Fruit fly (Drosophila melanogaster) ovary, adult (tissue): ENCODE measurements around the gene PhKgamma.
"Not testable (repeated sequence)": the region's sequence is repeated elsewhere in the genome, so short reads cannot be mapped to it uniquely, and the experiment has no call there.

Experiments used
- CG17801 ChIP-seq: fragments of 200-800 bp; optimal IDR thresholded peaks from 2 replicates; lab custom pipeline; 2019; ENCODE audit warnings: missing biosample characterization, mild to moderate bottlenecking, missing genetic modification characterization, moderate library complexity; ENCODE audit not compliant: partially characterized antibody

The PhKgamma gene

DNA sequence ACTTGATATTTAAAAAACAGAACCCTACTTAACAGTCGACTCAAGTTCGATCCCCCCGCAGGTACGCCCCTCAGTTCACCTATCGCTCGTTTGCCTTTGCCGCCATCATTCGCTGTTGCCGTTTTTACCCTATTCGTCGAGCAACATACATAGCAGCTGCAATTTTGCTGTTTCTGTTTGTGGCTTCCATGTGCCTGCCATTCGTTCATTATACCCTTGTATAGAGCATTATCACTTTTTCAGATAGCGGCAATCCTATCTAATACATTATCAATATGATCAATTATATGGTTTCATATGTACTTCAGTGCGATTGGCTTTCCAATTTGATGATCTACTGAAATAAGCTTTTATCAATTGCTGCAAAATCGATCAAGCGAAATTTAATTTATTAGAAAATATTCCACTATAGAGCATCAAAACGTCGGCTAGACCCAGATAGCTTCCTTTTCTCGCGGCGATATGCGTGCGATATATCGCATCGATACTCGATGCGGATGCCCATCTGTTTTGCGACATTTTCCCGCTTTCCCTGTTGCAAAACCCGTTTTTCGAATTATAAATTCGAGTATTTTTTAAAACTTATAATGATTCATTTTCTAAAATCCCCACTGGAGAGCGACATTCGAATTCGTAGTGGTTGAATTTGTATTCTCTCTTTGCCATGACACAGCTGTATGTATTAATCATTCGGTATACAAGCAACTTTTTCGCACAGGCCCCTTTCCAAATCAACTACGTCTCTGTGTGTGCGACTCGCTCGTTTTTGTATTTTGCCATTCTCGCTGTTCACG is 21.2 kb downstream of the PhKgamma start:
- peak; percentile 96 for TF ChIP-seq CG17801

DNA sequence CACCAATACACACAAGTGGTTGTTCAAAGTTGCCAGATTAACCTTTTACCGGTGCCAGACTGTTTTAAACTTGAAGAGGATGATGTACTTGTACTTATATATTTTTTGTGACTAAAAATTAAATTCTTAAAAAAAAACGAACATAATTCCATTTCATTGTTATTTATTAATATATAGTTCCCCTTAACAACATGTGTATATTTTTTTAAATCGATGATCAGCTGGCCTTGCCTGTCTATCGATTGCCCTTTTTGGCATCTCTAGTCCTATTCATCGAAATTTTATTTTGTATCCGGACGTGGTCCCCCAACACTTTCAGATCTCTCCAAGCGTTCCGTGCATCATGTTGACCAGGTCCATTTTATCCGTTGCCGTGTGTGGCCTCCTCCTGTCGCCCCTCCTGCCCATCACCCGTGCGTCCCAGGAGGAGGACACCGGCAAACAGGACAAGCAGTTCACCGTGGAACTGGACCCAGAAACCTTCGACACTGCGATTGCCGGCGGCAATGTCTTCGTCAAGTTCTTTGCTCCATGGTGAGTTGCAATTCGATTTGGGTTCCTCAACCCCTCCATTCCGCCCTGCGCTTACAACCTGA is 21.9 kb downstream of the PhKgamma start, which contains the start of gene prtp:
prtp (plus strand) TSS at position 26 of the 596 bp plus-strand sequence.
- no peak for TF ChIP-seq CG17801

DNA sequence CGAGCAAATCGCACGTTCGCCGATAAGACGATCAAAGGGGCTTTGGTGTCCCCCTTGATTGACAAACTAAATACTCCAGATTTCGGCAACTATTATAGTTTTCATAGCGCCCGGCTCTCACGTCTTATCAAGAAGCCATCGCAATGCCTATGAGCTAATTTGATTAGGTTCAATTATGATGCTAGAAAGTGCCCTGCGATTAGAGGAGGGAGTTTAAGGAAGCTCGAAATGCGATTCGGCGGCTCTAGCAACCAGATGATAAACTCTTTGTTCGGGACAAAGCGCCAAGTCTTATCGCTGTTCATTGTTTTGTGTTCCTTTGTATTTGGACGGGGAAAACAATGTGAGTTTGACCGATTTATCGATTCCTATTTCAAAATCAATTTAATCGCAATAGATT is 23.0 kb downstream of the PhKgamma start:
- no peak for TF ChIP-seq CG17801

DNA sequence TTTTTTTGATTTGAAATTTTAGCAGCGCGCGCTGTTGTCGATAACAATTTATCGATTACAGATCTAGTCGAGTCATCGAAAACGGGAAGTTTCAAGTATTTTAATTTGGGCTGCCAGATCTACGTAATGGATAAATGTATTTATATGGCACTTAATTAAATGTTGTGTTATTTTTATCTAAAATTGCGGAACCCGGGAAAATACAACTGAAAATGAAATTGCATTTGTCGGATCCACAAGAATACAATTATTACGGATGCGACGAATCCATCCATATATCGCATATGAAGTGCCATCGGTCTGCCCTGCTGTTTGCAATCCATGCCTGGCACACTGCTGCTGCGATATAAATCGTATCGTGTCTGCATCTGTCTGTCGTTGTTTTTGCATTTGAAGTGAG is 25.2 kb downstream of the PhKgamma start, which contains the start of gene Tango10:
Tango10 (plus strand) TSS at position 108 of the 400 bp plus-strand sequence.
- peak; percentile 70 for TF ChIP-seq CG17801

DNA sequence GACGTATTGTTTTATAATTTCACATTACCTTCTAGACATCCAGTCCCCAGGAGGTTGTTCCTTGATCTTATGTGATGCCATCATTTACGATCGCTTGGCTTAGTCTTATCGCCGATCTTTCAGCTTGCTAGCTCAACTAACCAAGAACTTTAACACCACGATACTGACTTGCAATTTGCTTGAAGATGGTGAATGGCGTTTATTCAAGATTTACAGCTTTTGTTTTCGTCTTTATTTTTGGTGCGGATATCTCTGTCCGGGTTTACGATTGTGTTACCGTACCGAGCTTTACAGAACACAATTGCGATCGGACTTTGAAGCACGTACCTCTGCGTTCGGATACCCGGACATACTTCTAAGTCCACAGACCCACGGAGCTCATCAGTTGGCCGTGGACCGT is 29.0 kb downstream of the PhKgamma start, which contains the start of gene CG15221:
CG15221 (plus strand) TSS at position 301 of the 400 bp plus-strand sequence.
- TF ChIP-seq CG17801 = no peak

DNA sequence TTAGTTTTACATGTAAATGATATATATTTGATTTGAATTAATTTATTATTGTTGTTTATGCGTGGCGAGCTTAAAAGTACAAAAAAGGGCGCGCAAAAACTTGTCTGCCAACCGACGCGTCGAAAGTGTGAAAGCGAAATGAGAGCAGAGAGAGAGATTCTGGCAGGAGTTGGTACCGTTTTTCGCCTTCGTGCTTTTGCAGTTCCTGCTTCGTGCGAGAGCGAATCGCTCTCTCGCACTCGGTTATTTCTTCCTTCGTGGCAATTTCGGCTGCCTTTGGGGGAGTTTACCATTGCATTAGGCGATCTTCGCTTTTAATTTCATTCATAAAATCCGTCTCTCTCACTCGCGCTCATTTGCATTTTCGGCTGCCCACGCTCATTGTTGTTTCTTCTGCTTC is 34.1 kb downstream of the PhKgamma start, which contains the start of gene inaF-D:
inaF-D (minus strand) TSS at position 101 of the 400 bp plus-strand sequence.
- TF ChIP-seq CG17801 = no peak

DNA sequence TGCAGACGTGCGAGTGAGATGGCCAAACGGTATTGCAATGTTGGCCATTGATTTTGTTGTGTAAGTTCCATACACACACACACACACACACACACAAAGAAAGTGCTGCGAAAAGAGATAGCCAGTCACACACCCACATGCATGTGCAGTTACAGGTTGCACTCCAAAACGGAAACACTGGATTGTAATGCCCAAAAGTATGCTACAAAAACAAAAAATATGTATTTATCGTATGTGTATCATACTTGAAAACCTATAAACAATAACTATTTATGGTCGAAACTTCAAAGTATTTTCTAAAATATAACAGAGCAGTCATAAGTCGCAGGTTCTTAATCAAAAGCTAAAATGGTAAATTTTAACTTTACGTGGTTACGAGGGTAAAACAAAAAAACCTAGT is 35.1 kb downstream of the PhKgamma start:
- no peak for TF ChIP-seq CG17801

DNA sequence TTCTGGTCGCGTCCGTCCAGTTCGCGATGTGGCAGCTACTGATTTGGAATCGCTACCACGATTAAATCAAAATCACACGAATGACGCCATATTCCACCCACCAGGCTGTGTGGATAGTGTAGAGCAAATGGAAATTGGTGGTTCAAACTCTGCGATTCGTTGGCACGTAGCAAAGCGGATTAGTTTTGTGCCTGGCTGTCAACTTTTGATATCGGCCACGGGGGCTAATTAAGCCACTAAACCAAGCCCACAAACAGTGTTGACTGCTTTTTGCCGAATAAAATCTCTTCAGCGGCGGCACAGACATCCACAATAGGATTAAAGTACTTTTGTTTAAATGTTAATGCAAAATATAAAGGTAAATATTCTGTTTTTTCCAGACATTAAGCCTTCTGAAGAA is 36.7 kb downstream of the PhKgamma start, which contains the start of gene inaF-C:
inaF-C (minus strand) TSS at position 101 of the 400 bp plus-strand sequence.
- no peak for TF ChIP-seq CG17801

DNA sequence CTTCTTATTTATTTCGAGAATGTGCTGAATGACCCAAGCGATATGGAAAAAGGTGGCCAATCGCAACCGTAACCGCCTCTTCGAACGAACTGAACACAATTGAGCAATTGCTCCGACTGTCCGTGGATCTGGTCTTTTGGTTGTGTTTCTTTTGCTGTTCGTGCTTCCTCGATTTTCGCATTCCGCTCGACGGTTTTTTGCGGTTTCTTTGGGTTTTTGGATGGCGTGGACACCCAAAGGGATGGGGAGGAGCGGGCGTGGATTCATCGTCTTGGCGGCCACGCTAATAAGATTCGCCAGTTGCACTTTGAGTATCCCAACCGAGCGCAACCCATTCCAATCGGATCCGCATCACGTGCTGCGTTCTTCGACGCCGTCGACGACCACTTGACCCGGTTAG is 37.7 kb downstream of the PhKgamma start, which contains the start of gene inaF-B:
inaF-B (minus strand) TSS at position 101 of the 400 bp plus-strand sequence.
- no peak for TF ChIP-seq CG17801

DNA sequence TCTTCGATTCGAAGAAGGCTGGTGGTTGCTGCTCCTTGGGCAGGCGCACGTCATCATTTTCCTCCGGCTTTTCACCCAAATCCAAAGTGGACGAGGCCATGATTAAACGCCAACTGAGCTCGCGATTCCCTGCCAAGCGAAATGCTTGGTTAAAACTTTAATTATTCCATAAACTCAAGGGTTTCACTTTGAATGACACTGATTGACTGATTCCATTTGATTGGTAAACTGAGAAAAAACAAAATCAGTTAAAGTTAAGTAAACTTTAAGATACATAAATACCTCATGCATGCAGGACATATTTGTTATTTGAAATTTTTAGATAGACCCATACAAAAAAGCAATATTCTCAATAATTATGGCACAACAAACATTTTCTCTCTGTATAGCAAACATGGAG is 38.9 kb downstream of the PhKgamma start, which contains the start of gene inaF-A:
inaF-A (minus strand) TSS at position 101 of the 400 bp plus-strand sequence.
- no peak for TF ChIP-seq CG17801

DNA sequence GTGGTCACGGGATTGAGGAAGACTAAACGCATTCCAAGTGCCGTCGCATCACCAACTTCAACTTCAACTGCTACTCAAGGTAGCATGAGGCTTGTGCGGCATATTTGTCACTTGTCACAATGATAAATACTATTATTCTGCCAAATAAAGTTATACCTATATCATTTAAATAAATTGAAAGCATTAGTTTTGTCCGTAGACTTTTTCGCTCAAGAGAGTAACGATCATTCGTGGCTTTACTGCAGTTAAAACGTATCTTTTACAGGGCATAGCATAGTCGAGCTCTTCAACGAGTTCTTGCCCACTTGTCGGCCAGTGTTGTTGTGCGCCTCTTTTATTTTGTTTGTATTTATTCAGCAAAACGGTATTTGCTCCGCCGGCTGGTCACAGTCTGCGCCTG is 41.5 kb downstream of the PhKgamma start:
- TF ChIP-seq CG17801 = no peak

DNA sequence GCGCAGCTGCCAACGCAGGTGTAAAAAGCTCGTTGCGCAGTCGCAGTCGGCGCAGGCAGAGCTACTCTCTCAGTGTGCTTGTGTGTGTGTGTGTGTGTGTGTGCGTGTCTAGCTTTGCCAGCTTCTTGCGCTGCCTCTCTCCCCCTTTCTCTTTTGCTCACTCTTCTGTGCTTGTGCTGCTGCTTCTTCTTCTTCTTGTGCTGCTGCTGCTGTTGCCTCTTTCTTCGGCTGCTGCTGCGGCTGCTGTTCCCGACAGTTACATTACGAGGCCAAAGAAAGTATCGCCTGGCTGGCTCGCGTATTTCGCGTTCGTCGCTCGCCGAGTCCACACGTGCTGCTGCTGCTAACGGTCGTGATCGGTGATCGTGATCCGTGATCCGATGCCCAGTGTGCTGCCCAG is 59.0 kb downstream of the PhKgamma start, which contains the start of gene m:
m (plus strand) TSS at position 301 of the 400 bp plus-strand sequence.
- TF ChIP-seq CG17801 = not testable (repeated sequence)
